Worm (Caenorhabditis elegans): ENCODE results near the gene gei-3.
A peak's percentile ranks its signal among the peaks of the same experiment; 100 is the strongest.

The gei-3 gene

DNA sequence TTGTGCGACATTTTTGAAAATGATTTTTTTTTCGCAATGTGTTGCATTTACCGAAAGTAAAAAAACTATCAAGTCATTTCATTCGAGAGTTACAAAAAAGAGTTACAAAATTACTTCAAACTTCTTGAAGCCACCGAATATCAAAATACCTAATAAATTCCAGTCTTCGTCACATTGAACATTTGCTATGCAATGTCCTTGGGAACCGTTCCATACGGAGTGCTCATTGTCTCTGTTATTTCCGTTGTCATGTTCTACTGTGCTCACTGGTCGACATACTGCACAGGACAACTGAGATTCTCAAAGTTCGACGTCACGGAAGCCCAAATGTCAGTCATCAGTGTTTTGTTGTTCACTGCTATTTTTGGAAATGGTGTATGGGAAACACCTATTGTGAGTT is 49.4 kb downstream of the gei-3 start:
- TF ChIP-seq alr-1 (tag; optimal IDR thresholded peaks at IDR 0.05) (no peak), ztf-4 (tag; optimal IDR thresholded peaks at IDR 0.05) (no peak), ztf-11 (tag; optimal IDR thresholded peaks at IDR 0.05) (no peak), R02D3.7 (tag; optimal IDR thresholded peaks at IDR 0.05) (no peak), nhr-12 (tag; optimal IDR thresholded peaks at IDR 0.05) (no peak), lin-11 (tag; optimal IDR thresholded peaks at IDR 0.05) (no peak), fos-1 (tag; optimal IDR thresholded peaks at IDR 0.05) (no peak), peb-1 (tag; optimal IDR thresholded peaks at IDR 0.05) (no peak), C34F6.9 (tag; optimal IDR thresholded peaks at IDR 0.05) (no peak), ceh-16 (tag; optimal IDR thresholded peaks at IDR 0.05) (no peak), skn-1 (tag; optimal IDR thresholded peaks at IDR 0.05) (no peak), zag-1 (tag; optimal IDR thresholded peaks at IDR 0.05) (no peak), nhr-23 (tag; optimal IDR thresholded peaks at IDR 0.05) (no peak), Y55F3AM.14 (GFP tag; optimal IDR thresholded peaks at IDR 0.05) (no peak)

DNA sequence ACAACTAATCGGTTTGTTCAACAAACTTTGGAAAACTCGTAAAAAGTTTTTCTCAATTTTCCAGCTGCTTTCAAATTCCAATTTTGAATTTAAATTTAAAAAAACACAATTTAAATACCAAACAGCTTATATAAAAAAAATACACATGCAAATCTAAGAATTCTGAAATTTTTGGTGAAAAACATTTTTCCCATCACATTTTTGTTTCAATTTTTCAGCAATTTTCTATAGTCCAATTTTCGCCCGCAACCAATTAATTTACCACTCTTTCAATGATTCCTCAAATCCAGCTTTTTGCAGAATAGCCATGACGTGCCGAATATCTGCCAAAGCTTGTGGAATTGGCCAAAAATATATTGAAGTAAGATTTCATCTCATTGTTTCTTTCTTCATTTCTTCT is 51.7 kb downstream of the gei-3 start, which contains the start of gene cept-1:
Gene cept-1 (plus strand): TSS at position 301 of the 400 bp plus-strand sequence.
- TF ChIP-seq nhr-6 (tag; optimal IDR thresholded peaks at IDR 0.05) (no peak), egl-27 (tag; optimal IDR thresholded peaks at IDR 0.05) (no peak), lin-11 (tag; optimal IDR thresholded peaks at IDR 0.05) (no peak), gmeb-1 (tag; optimal IDR thresholded peaks at IDR 0.05) (no peak), ztf-1 (GFP tag; conservative IDR thresholded peaks at IDR 0.05) (no peak), snpc-4 (tag; optimal IDR thresholded peaks at IDR 0.05) (no peak)

DNA sequence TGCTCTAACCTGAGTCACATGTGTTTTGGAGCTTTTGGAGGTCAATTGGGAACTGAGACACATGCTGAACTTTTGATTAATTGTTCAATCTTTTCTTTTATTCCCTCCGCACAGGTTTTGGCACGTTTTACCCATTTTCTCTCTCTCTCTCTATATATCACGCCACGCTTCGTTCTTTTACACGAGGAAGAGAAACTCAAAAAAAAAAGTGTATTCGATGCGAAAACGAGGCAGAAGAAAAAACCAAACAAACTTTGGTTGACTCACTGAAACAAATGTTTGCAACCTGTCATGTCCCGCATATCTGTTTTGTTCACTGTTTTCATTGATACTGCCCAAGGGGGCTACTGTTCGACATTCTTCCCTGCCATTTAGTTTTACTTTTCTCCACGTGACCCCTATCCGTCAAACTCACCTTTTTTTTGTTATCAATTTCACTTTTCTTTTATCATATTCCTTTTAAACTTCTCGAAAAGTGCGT is 52.1 kb downstream of the gei-3 start:
- no peak for TF ChIP-seq R02D3.7 (tag; optimal IDR thresholded peaks at IDR 0.05)
- TF ChIP-seq nhr-23 (tag; optimal IDR thresholded peaks at IDR 0.05) = no peak
- no peak for TF ChIP-seq elt-1 (tag; optimal IDR thresholded peaks at IDR 0.05)
- TF ChIP-seq aly-2 (tag; optimal IDR thresholded peaks at IDR 0.05) = no peak
- TF ChIP-seq nhr-10 (tag; optimal IDR thresholded peaks at IDR 0.05) = no peak
- peak; percentile 57 for TF ChIP-seq nhr-25 (tag; optimal IDR thresholded peaks at IDR 0.05)
- no peak for TF ChIP-seq alr-1 (tag; optimal IDR thresholded peaks at IDR 0.05)
- peak; percentile 67 for TF ChIP-seq sma-9 (GFP tag; optimal IDR thresholded peaks at IDR 0.05)
- TF ChIP-seq sma-9 (tag; optimal IDR thresholded peaks at IDR 0.05) = no peak
- TF ChIP-seq zag-1 (tag; optimal IDR thresholded peaks at IDR 0.05) = no peak
- TF ChIP-seq snpc-4 (tag; optimal IDR thresholded peaks at IDR 0.05) = no peak
- TF ChIP-seq lin-39 (tag; optimal IDR thresholded peaks at IDR 0.05) = no peak
- peak; percentile 80 for TF ChIP-seq blmp-1 (tag; optimal IDR thresholded peaks at IDR 0.05; ENCODE audit: insufficient read depth)
- TF ChIP-seq ztf-4 (tag; optimal IDR thresholded peaks at IDR 0.05) = no peak
- TF ChIP-seq peb-1 (tag; optimal IDR thresholded peaks at IDR 0.05) = no peak
- no peak for TF ChIP-seq ztf-11 (tag; optimal IDR thresholded peaks at IDR 0.05)
- no peak for TF ChIP-seq nhr-237 (tag; optimal IDR thresholded peaks at IDR 0.05)
- peak; percentile 52 for TF ChIP-seq sma-3 (GFP tag; optimal IDR thresholded peaks at IDR 0.05)
- no peak for TF ChIP-seq ama-1 (optimal IDR thresholded peaks at IDR 0.05)
- no peak for TF ChIP-seq nhr-21 (tag; optimal IDR thresholded peaks at IDR 0.05)
- peak in 1 of 2 experiments; percentile 40 for TF ChIP-seq mdl-1 (tag; optimal IDR thresholded peaks at IDR 0.05)
- TF ChIP-seq nhr-6 (tag; optimal IDR thresholded peaks at IDR 0.05) = no peak
- TF ChIP-seq skn-1 (tag; optimal IDR thresholded peaks at IDR 0.05) = no peak
- peak; percentile 49 for TF ChIP-seq nhr-129 (tag; optimal IDR thresholded peaks at IDR 0.05)
- no peak for TF ChIP-seq lin-13 (GFP tag; optimal IDR thresholded peaks at IDR 0.05)
- TF ChIP-seq fos-1 (tag; optimal IDR thresholded peaks at IDR 0.05) = peak; percentile 3
- TF ChIP-seq crh-2 (tag; optimal IDR thresholded peaks at IDR 0.05) = no peak
- TF ChIP-seq C34F6.9 (tag; optimal IDR thresholded peaks at IDR 0.05) = peak; percentile 27

DNA sequence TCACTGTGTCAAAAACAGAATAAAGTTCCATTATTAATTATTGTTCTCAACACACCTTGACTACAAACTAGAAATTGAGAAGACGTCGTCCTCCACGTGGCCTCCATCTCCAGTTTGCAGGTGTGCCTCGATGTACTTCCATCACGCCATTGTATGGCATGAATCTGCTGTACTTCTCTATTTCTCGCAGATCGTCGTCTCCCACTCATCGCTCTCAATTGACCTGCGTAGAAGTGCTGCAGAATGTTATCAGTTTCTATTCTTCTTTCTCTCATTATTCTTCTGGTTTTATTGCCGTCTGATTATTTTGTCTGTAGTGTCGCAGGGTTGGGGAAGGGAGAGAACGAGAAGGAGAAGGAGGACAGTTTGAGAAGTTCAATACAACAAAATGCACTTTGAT is 53.8 kb downstream of the gei-3 start:
- no peak for TF ChIP-seq elt-3 (tag; optimal IDR thresholded peaks at IDR 0.05)
- no peak for TF ChIP-seq unc-62 (GFP tag; optimal IDR thresholded peaks at IDR 0.05)
- TF ChIP-seq ceh-16 (tag; optimal IDR thresholded peaks at IDR 0.05) = no peak
- TF ChIP-seq sma-3 (GFP tag; optimal IDR thresholded peaks at IDR 0.05) = peak; percentile 68
- TF ChIP-seq nhr-237 (tag; optimal IDR thresholded peaks at IDR 0.05) = no peak
- TF ChIP-seq nhr-25 (tag; optimal IDR thresholded peaks at IDR 0.05) = no peak
- TF ChIP-seq mbf-1 (tag; optimal IDR thresholded peaks at IDR 0.05) = no peak
- no peak for TF ChIP-seq R02D3.7 (tag; optimal IDR thresholded peaks at IDR 0.05)
- peak; percentile 83 for TF ChIP-seq blmp-1 (tag; optimal IDR thresholded peaks at IDR 0.05; ENCODE audit: insufficient read depth)
- no peak for TF ChIP-seq lsy-2 (tag; optimal IDR thresholded peaks at IDR 0.05)
- no peak for TF ChIP-seq lin-39 (tag; optimal IDR thresholded peaks at IDR 0.05)
- no peak for TF ChIP-seq snpc-4 (tag; optimal IDR thresholded peaks at IDR 0.05)
- TF ChIP-seq nhr-21 (tag; optimal IDR thresholded peaks at IDR 0.05) = peak; percentile 65
- no peak for TF ChIP-seq alr-1 (tag; optimal IDR thresholded peaks at IDR 0.05)
- no peak for TF ChIP-seq lin-11 (tag; optimal IDR thresholded peaks at IDR 0.05)
- TF ChIP-seq F13H6.1 (tag; optimal IDR thresholded peaks at IDR 0.05) = peak; percentile 57
- peak; percentile 38 for TF ChIP-seq gmeb-1 (tag; optimal IDR thresholded peaks at IDR 0.05)
- peak; percentile 45 for TF ChIP-seq nhr-129 (tag; optimal IDR thresholded peaks at IDR 0.05)
- TF ChIP-seq nhr-23 (tag; optimal IDR thresholded peaks at IDR 0.05) = no peak
- no peak for TF ChIP-seq aly-2 (tag; optimal IDR thresholded peaks at IDR 0.05)
- TF ChIP-seq mdl-1 (tag; optimal IDR thresholded peaks at IDR 0.05) = peak; percentile 65 to 85
- peak; percentile 90 for TF ChIP-seq sma-9 (GFP tag; optimal IDR thresholded peaks at IDR 0.05)
- TF ChIP-seq sma-9 (tag; optimal IDR thresholded peaks at IDR 0.05) = no peak
- TF ChIP-seq mab-5 (tag; optimal IDR thresholded peaks at IDR 0.05) = no peak
- TF ChIP-seq ztf-4 (tag; optimal IDR thresholded peaks at IDR 0.05) = no peak
- no peak for TF ChIP-seq egl-27 (tag; optimal IDR thresholded peaks at IDR 0.05)
- peak; percentile 25 for TF ChIP-seq Y55F3AM.14 (GFP tag; optimal IDR thresholded peaks at IDR 0.05)
- TF ChIP-seq zag-1 (tag; optimal IDR thresholded peaks at IDR 0.05) = no peak
- TF ChIP-seq elt-1 (tag; optimal IDR thresholded peaks at IDR 0.05) = no peak
- TF ChIP-seq fos-1 (tag; optimal IDR thresholded peaks at IDR 0.05) = peak; percentile 92
- peak; percentile 70 for TF ChIP-seq crh-2 (tag; optimal IDR thresholded peaks at IDR 0.05)
